Worm (Caenorhabditis elegans) whole organism, L4 larva: Measurements from ENCODE around the gene csq-1.

Experiments used
- aly-2 ChIP-seq: sonication (generic microtip); optimal IDR thresholded peaks from 2 replicates; lab custom pipeline; 2018; ENCODE audit warnings: missing biosample characterization, missing genetic modification characterization
- pha-4 ChIP-seq, 2 experiments: fragments of 150-350 bp in 1 of 2; fragments of 200-800 bp in 1 of 2; sonication (Bioruptor generic) in 1 of 2; IDR thresholded peaks in 1 of 2; optimal IDR thresholded peaks in 1 of 2; 2 replicates each; pipeline versions ENCODE4 v1.3.6 to Lab custom; 2014 to 2022; ENCODE audit warnings: missing genetic modification characterization in 2 of 2, missing genetic modification reagents in 2 of 2, missing biosample characterization in 1 of 2, missing compliant biosample characterization in 1 of 2

DNA sequence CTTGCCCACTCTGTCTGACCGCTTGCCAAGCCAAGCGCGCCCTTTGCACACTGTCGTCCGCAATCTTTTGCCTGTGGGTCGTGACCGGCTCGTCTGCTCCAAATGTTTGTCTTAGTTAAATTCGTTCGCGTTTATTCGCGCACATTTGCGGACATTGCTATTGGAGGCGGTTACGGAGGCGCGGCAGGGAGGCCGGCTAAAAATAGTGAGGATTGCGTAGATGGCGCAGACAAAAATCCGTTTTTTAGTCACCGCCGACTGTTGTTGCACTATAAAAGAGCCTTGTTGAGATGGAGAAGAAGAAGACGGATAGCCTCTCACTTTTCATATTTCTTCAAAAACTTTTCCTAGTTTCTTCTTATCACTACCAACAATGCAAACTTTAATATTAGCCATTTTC is 16.8 kb downstream of the csq-1 start, which contains the start of gene F40E10.5:
- TF ChIP-seq pha-4 (GFP tag; IDR thresholded peaks at IDR 0.05; lab: Robert Waterston, UW): no peak
- TF ChIP-seq pha-4 (tag; optimal IDR thresholded peaks at IDR 0.05; lab: Kevin White, UChicago): no peak
- TF ChIP-seq aly-2: no peak
